Worm (Caenorhabditis elegans): ENCODE data around the gene magu-1.

magu-1 gene

ce11 chrIII:444101-444500 is 27.4 kb downstream of the magu-1 start, which contains the start of gene Y55B1BR.8:
Gene Y55B1BR.8 (plus strand): TSS chrIII:444401.
- TF ChIP-seq Y5F2A.4 (GFP tag; optimal IDR thresholded peaks at IDR 0.05) (no peak), ces-1 (GFP tag; optimal IDR thresholded peaks at IDR 0.05) (no peak), dpl-1 (GFP tag; optimal IDR thresholded peaks at IDR 0.05) (no peak), duxl-1 (tag; optimal IDR thresholded peaks at IDR 0.05; ENCODE audit: poor library complexity) (no peak), mdt-29 (GFP tag; IDR thresholded peaks at IDR 0.05) (no peak), attf-4 (tag; optimal IDR thresholded peaks at IDR 0.05) (no peak), zip-11 (GFP tag; IDR thresholded peaks at IDR 0.05) (no peak), jun-1 (tag; optimal IDR thresholded peaks at IDR 0.05) (no peak), lin-13 (GFP tag; optimal IDR thresholded peaks at IDR 0.05) (no peak), egl-27 (tag; optimal IDR thresholded peaks at IDR 0.05) (no peak), hlh-30 (tag; optimal IDR thresholded peaks at IDR 0.05; ENCODE audit: insufficient read depth) (no peak)

- TF ChIP-seq madf-5 (GFP tag; IDR thresholded peaks at IDR 0.05) (no peak), madf-9 (GFP tag; conservative IDR thresholded peaks at IDR 0.05) (no peak), fos-1 (tag; optimal IDR thresholded peaks at IDR 0.05) (no peak), dmd-8 (GFP tag; IDR thresholded peaks at IDR 0.05) (no peak), snpc-1.2 (GFP tag; IDR thresholded peaks at IDR 0.05) (no peak), R02D3.7 (tag; optimal IDR thresholded peaks at IDR 0.05) (no peak), gei-8 (GFP tag; optimal IDR thresholded peaks at IDR 0.05) (no peak), nhr-48 (tag; optimal IDR thresholded peaks at IDR 0.05) (no peak), nhr-102 (tag; optimal IDR thresholded peaks at IDR 0.05) (no peak), nhr-11 (tag; optimal IDR thresholded peaks at IDR 0.05) (no peak)
These were observed 31.6 kb downstream of the magu-1 start, which contains the start of gene affl-1 for ce11 chrIII:439926-440325. Gene affl-1 (plus strand): TSS chrIII:440226.

DNA sequence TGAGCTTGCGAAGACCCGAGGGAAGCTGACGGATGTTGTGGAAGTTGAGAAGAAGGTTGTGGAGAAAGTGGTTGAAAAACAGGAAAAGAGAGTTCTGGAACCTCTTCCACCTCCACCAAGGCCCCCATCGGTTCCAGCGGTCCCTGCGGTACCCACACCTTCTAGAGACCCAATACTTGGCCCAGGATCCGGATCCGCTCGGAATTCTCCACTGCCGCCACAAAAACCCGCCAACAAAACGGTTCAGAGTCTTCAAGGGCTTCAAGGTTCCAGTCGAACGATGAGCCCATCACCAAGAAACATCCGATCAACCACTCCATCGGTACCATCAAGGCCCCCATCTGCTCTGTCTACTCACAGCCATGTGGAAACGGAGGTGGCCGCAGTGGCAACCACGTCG is 34.5 kb downstream of the magu-1 start:
- TF ChIP-seq R02D3.7 (tag; optimal IDR thresholded peaks at IDR 0.05) = no peak
- peak; percentile 71 for TF ChIP-seq set-16 (GFP tag; IDR thresholded peaks at IDR 0.05)
- no peak for TF ChIP-seq ZK337.2 (GFP tag; IDR thresholded peaks at IDR 0.05)
- TF ChIP-seq aly-2 (tag; optimal IDR thresholded peaks at IDR 0.05) = no peak

DNA sequence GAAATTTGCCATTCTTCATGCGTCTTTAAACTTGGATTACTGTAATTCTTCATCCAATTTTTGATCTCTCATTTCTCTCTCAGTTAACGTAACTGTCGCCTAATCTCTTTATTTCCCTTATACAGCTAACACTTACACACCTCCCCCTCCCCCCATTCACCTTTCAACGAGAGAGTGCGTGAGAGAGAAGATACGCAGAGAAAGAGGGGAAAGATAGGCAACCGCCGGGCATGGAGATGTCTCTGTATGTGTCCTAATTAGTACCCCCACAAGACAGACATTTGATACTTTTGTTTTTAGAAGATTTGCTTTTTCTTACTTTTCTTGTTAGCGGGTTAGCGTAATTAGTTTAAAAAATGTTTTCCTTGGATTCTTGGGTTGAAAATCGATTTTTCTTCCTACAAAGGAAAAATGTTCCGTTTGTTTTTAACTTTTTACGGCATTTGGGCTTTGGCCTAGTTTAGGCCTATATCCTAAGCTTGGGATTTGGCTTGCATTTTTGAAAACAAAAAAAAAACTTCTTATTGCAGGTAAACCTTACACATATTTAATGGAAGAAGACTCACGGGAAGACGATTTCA is 37.1 kb downstream of the magu-1 start, which contains the start of gene affl-2:
Gene affl-2, plus strand, starts transcription at position 531 of the 581 bp plus-strand sequence.
- TF ChIP-seq mxl-3 (GFP tag; optimal IDR thresholded peaks at IDR 0.05) (peak; percentile 42), dve-1 (tag; optimal IDR thresholded peaks at IDR 0.05; ENCODE audit: insufficient read depth) (peak; percentile 36), unc-39 (tag; optimal IDR thresholded peaks at IDR 0.05) (no peak), zfp-3 (GFP tag; conservative IDR thresholded peaks at IDR 0.05) (no peak), fos-1 (tag; optimal IDR thresholded peaks at IDR 0.05) (no peak), mdl-1 (tag; optimal IDR thresholded peaks at IDR 0.05) (peak in 1 of 2 experiments; percentile 6), zfp-2 (tag; optimal IDR thresholded peaks at IDR 0.05) (no peak), lsy-2 (tag; optimal IDR thresholded peaks at IDR 0.05) (no peak), ama-1 (optimal IDR thresholded peaks at IDR 0.05) (no peak), nhr-28 (tag; optimal IDR thresholded peaks at IDR 0.05) (peak; percentile 31), aha-1 (tag) (peak; percentile 15), mxl-2 (GFP tag; conservative IDR thresholded peaks at IDR 0.05) (no peak), unc-62 (GFP tag; optimal IDR thresholded peaks at IDR 0.05 in 1 of 2) (no peak), unc-62 (tag; optimal IDR thresholded peaks at IDR 0.05) (no peak), Y48G9A.11 (GFP tag; IDR thresholded peaks at IDR 0.05) (no peak), F49E8.2 (tag; optimal IDR thresholded peaks at IDR 0.05; ENCODE audit: borderline replicate concordance) (no peak), madf-5 (GFP tag; IDR thresholded peaks at IDR 0.05) (no peak), spr-1 (tag; optimal IDR thresholded peaks at IDR 0.05) (no peak), T26A8.4 (GFP tag; IDR thresholded peaks at IDR 0.05) (0 out of 2 replicates have a peak, but pooled peaks have one; percentile 41), saeg-2 (GFP tag; IDR thresholded peaks at IDR 0.05) (no peak), hmg-1.1 (GFP tag; IDR thresholded peaks at IDR 0.05) (no peak), egl-43 (GFP tag; IDR thresholded peaks at IDR 0.05) (no peak), daf-16 (GFP tag; optimal IDR thresholded peaks at IDR 0.05) (no peak), daf-16 (tag; optimal IDR thresholded peaks at IDR 0.05) (peak; percentile 11), mes-2 (tag; optimal IDR thresholded peaks at IDR 0.05; ENCODE audit: poor library complexity, severe bottlenecking) (peak; percentile 57)

Measured in whole organism, L4 larva.